Worm (Caenorhabditis elegans): ENCODE results near the gene Y62H9A.13.

ce11 chrX:11896708-11897107 lies 20.1 kb upstream of the Y62H9A.13 start:
- TF ChIP-seq tra-1 (GFP tag; IDR thresholded peaks at IDR 0.05) (no peak), nhr-77 (tag; optimal IDR thresholded peaks at IDR 0.05) (no peak), ztf-7 (tag; optimal IDR thresholded peaks at IDR 0.05) (no peak), F37D6.2 (tag; optimal IDR thresholded peaks at IDR 0.05) (no peak)

Data from whole organism, L4 larva.